Worm (Caenorhabditis elegans) whole organism, midembryonic: ENCODE measurements around the gene tag-290.

Source experiments
- T22C8.4 ChIP-seq: fragments of 200-800 bp; sonication (Bioruptor generic); IDR thresholded peaks from 2 replicates; pipeline ENCODE4 v1.3.6; 2022; ENCODE audit warnings: missing genetic modification characterization, missing compliant biosample characterization
- cog-1 ChIP-seq: sonication (generic microtip); optimal IDR thresholded peaks from 2 replicates; lab custom pipeline; 2016; ENCODE audit warnings: missing genetic modification characterization, missing compliant biosample characterization
- flt-1 ChIP-seq: fragments of 200-800 bp; sonication (Bioruptor generic); IDR thresholded peaks from 2 replicates; pipeline ENCODE4 v1.3.6; 2022; ENCODE audit warnings: missing genetic modification characterization, missing compliant biosample characterization
- klf-2 ChIP-seq: fragments of 200-800 bp; sonication (Bioruptor generic); conservative IDR thresholded peaks from 2 replicates; pipeline ENCODE4 v1.3.6; 2022; ENCODE audit warnings: missing genetic modification reagents, missing genetic modification characterization, missing compliant biosample characterization
- med-1 ChIP-seq: sonication (generic microtip); optimal IDR thresholded peaks from 2 replicates; lab custom pipeline; 2017; ENCODE audit warnings: missing genetic modification characterization, mild to moderate bottlenecking, missing compliant biosample characterization, antibody characterized with exemption, missing genetic modification reagents; ENCODE audit not compliant: insufficient read depth
- ref-1 ChIP-seq: fragments of 200-800 bp; sonication (Bioruptor generic); conservative IDR thresholded peaks from 2 replicates; pipeline ENCODE4 v1.3.6; 2022; ENCODE audit warnings: missing genetic modification reagents, missing genetic modification characterization, missing compliant biosample characterization
- tab-1 ChIP-seq: fragments of 200-800 bp; sonication (Bioruptor generic); IDR thresholded peaks from 2 replicates; pipeline ENCODE4 v1.3.6; 2022; ENCODE audit warnings: missing genetic modification characterization, missing compliant biosample characterization
- ztf-23 ChIP-seq: fragments of 200-800 bp; sonication (Bioruptor generic); IDR thresholded peaks from 2 replicates; pipeline ENCODE4 v1.3.6; 2022; ENCODE audit warnings: missing genetic modification reagents, missing genetic modification characterization, missing compliant biosample characterization
- ztf-29 ChIP-seq: fragments of 200-800 bp; sonication (Bioruptor generic); IDR thresholded peaks from 2 replicates; pipeline ENCODE4 v1.3.6; 2022; ENCODE audit warnings: missing genetic modification reagents, missing genetic modification characterization, missing compliant biosample characterization

tag-290 gene

DNA sequence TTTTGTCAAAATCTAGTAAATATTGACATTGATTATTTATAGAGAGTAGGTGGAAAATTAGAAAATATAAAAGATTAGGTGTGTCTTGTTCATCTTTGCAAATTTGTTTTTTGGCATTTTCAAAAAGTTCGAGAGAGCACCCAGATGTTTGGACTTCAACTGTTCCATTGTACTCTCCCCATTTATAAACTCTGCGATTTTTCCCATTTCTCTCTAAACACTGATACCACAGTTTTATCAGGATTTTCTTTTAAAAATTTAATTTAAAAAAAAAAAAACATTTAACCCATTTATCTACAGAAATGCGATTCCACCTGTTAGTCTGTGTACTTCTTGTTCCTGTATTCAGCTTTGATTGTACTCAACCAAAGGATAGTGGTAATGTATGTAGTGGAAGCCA lies at the start of gene tag-290:
TSS of gene tag-290 (plus strand) at position 301 of the 400 bp plus-strand sequence.
- TF ChIP-seq klf-2 (GFP tag; lab: Robert Waterston, UW) (no peak), ztf-23 (GFP tag; lab: Robert Waterston, UW) (no peak), med-1 (GFP tag; lab: Kevin White, UChicago) (no peak), flt-1 (GFP tag; lab: Robert Waterston, UW) (no peak)

DNA sequence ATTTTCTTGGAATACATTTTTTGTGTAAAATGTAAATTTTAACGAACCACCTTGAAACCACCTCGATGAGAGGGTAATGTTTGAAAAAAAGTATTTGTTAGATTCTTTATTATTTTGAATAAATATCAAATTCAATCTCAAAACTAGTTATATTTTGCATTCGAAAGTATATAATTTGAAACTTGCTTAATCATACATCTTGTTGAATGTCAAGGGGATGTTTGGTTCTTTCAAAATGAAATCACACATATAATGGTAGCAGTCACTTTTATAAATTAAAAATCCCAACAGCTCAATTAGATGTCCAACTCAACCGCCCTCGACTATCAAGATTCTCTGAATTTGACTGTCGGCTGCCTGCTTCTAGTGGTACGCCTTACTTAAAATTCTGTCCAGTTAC lies 48.5 kb upstream of the tag-290 start, which contains the start of gene srx-87:
TSS of gene srx-87 (plus strand) at position 301 of the 400 bp plus-strand sequence.
- TF ChIP-seq tab-1 (GFP tag; lab: Robert Waterston, UW) (no peak), ztf-23 (GFP tag; lab: Robert Waterston, UW) (no peak), klf-2 (GFP tag; lab: Robert Waterston, UW) (no peak), T22C8.4 (GFP tag; lab: Robert Waterston, UW) (no peak), flt-1 (GFP tag; lab: Robert Waterston, UW) (no peak), ref-1 (GFP tag; lab: Robert Waterston, UW) (no peak), cog-1 (no peak), ztf-29 (GFP tag; lab: Robert Waterston, UW) (no peak), med-1 (GFP tag; lab: Kevin White, UChicago) (no peak)

DNA sequence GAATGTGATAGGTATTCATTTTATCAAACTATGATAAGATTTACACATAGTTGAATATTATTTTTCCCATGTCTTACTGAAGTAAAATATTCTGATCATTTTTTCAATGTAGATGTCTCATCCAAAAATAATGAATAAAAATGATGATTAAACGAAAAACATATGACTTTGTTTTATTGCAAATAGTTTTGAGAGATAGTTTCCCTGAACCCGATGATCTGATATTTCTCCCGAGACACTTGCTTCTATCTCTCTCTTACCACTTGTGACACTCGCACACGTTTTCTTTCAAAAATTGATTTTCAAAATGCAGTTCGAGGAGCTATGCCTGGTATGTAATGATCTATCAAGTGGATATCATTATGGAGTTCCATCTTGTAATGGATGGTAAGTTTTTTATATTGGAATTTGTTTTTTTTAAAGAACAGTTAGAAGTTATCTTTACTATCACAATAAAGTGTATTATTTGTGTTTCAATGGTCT lies 42.9 kb upstream of the tag-290 start, which contains the start of the genes nhr-101 and pms-2:
TSS of gene nhr-101 (plus strand) at position 308 of the 483 bp plus-strand sequence.
TSS of gene pms-2 (minus strand) at position 433 of the 483 bp plus-strand sequence.
- TF ChIP-seq flt-1 (GFP tag; lab: Robert Waterston, UW) (no peak), T22C8.4 (GFP tag; lab: Robert Waterston, UW) (no peak), ztf-29 (GFP tag; lab: Robert Waterston, UW) (no peak), med-1 (GFP tag; lab: Kevin White, UChicago) (no peak), ref-1 (GFP tag; lab: Robert Waterston, UW) (no peak), ztf-23 (GFP tag; lab: Robert Waterston, UW) (no peak)

DNA sequence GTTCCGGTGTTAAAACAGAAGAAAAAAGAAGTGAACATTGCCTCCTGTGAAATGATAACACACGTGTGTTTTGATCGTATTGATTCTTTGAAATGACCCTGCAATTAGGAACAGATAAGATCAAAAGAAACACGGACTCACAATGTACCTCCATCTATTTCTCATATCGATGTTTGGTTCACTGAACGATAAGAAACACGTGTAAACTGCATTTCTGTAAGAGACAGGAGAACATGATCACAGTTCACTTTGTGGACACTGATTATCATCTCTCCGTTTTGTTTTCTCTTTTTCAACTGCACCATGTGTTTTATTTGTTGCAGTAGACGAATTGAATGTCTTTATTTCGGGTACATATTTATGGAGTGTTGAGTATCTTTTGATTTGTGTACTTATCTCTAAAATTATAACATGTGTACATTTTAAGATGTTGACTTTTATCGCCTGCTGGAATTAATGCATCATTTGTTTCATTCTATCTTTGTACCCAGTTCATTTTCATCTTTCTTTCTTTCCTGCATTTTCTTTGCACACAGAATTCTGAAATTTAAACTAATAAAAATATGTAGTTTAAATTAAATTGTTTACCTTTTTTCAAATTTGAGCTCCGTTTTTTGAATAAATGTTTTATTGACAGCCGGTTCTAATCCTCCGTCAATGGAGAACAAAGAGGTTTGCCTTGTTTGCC lies 40.2 kb upstream of the tag-290 start, which contains the start of the genes H12C20.7 and nhr-68:
TSS of gene H12C20.7 (minus strand) at position 188 of the 688 bp plus-strand sequence.
TSS of gene nhr-68 (plus strand) at position 638 of the 688 bp plus-strand sequence.
- TF ChIP-seq tab-1 (GFP tag; lab: Robert Waterston, UW), result no peak
- no peak for TF ChIP-seq flt-1 (GFP tag; lab: Robert Waterston, UW)
- no peak for TF ChIP-seq klf-2 (GFP tag; lab: Robert Waterston, UW)
- no peak for TF ChIP-seq ref-1 (GFP tag; lab: Robert Waterston, UW)
- no peak for TF ChIP-seq T22C8.4 (GFP tag; lab: Robert Waterston, UW)
- no peak for TF ChIP-seq med-1 (GFP tag; lab: Kevin White, UChicago)
- no peak for TF ChIP-seq ztf-23 (GFP tag; lab: Robert Waterston, UW)
- no peak for TF ChIP-seq ztf-29 (GFP tag; lab: Robert Waterston, UW)
- no peak for TF ChIP-seq cog-1

DNA sequence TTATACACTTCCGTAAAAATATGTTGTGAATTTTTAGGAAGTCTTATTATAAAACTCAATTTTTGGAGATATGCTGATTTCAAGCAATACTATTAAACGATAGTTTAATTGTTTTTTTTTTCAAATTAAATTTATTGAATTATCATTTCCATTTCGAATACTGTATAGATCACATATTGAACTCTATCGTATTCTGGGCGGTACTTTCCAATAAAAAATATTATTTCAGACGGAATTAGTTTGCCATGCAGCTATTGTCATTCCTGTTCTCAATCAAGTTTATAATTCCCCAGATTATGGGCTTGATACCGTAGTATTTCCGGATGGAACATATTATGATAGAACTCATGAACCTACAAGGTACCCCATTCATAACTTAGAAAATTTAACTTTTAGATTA lies 38.5 kb upstream of the tag-290 start:
- TF ChIP-seq cog-1 (no peak), T22C8.4 (GFP tag; lab: Robert Waterston, UW) (no peak), med-1 (GFP tag; lab: Kevin White, UChicago) (no peak), ztf-29 (GFP tag; lab: Robert Waterston, UW) (no peak), klf-2 (GFP tag; lab: Robert Waterston, UW) (no peak), ref-1 (GFP tag; lab: Robert Waterston, UW) (no peak), ztf-23 (GFP tag; lab: Robert Waterston, UW) (no peak), flt-1 (GFP tag; lab: Robert Waterston, UW) (no peak)

DNA sequence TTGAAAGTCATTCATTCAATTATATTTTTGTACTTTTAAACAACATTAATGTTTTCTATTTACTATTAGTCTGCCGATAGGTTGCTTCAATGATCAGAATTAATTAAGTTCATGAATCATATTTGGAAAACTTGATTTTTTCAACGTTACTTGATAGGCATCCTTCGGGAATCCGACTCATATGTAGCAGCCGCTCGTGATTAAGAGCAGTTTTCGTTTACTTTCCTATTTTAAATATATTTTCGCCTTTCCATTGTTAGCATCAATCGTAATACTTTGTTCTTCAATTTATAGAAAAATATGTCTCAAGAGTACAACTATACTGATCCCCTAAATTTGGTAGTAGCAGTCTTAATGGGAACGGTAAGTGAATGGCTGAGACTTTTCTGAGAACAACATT lies 32.3 kb upstream of the tag-290 start, which contains the start of gene srx-90:
TSS of gene srx-90 (plus strand) at position 301 of the 400 bp plus-strand sequence.
- TF ChIP-seq flt-1 (GFP tag; lab: Robert Waterston, UW) (no peak), klf-2 (GFP tag; lab: Robert Waterston, UW) (no peak), ztf-23 (GFP tag; lab: Robert Waterston, UW) (no peak), ztf-29 (GFP tag; lab: Robert Waterston, UW) (no peak), tab-1 (GFP tag; lab: Robert Waterston, UW) (no peak), T22C8.4 (GFP tag; lab: Robert Waterston, UW) (no peak), med-1 (GFP tag; lab: Kevin White, UChicago) (no peak), cog-1 (no peak), ref-1 (GFP tag; lab: Robert Waterston, UW) (no peak)

DNA sequence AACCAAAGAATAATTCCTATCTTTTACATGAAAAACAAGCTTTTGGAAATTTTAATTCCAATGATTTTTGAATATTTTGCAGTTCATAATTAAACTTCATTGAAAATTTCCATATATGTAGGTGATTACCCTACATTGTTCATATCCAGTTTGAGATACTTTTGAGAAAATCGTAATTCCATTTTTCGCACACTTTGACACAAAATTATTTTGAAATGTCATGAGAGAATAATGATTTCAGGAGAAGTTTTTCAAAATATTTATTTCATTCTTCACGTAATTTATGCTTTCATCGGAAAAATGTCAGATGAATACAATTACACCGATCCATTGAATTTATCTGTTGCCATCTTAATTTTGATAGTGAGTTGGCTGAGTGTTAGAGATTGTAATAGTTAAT lies 29.9 kb upstream of the tag-290 start, which contains the start of gene srx-88:
TSS of gene srx-88 (plus strand) at position 301 of the 400 bp plus-strand sequence.
- no peak for TF ChIP-seq ref-1 (GFP tag; lab: Robert Waterston, UW)
- TF ChIP-seq ztf-29 (GFP tag; lab: Robert Waterston, UW), result no peak
- no peak for TF ChIP-seq cog-1
- no peak for TF ChIP-seq T22C8.4 (GFP tag; lab: Robert Waterston, UW)
- TF ChIP-seq ztf-23 (GFP tag; lab: Robert Waterston, UW), result no peak
- no peak for TF ChIP-seq flt-1 (GFP tag; lab: Robert Waterston, UW)
- TF ChIP-seq tab-1 (GFP tag; lab: Robert Waterston, UW), result no peak
- TF ChIP-seq med-1 (GFP tag; lab: Kevin White, UChicago), result no peak
- TF ChIP-seq klf-2 (GFP tag; lab: Robert Waterston, UW), result no peak

DNA sequence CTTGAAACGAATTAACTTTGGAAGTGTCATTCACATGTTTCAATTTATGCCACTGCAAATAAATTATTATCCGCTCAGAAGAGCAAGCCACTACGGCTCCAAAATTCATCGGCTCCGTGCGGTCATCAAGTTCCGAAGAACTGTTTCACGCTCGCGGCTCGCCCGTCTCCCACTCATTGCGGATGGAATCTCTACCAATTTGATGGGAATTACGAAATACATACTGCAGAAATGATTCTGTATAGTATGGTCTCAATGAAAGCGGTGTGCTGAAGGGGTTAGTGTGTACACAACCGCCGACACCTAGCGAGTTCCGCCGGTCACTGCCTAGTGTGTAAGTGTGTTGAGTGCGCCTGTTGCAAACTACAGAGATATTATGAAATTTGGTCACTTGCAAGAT lies 28.0 kb upstream of the tag-290 start:
- TF ChIP-seq ref-1 (GFP tag; lab: Robert Waterston, UW), result no peak
- TF ChIP-seq tab-1 (GFP tag; lab: Robert Waterston, UW), result no peak
- TF ChIP-seq T22C8.4 (GFP tag; lab: Robert Waterston, UW), result no peak
- no peak for TF ChIP-seq cog-1
- TF ChIP-seq ztf-23 (GFP tag; lab: Robert Waterston, UW), result no peak

DNA sequence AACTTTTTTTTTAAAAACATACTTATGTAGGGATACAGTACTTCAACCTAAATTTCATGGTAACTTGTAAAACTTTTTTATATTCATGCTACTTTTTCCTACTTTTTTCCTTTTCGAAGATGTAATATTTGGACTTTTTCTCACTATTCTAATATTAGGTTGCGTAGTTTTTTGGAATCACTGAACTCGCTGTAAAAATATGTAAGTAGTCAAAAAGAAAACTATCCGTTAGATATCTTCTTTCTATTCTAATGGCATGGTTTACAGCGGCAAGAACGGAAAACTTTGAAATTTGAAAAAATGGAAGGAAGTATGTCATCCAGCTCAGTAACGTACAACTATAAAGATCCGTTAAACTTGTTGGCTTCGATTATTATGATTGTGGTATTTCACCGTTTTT lies 23.7 kb upstream of the tag-290 start, which contains the start of gene srx-82:
TSS of gene srx-82 (plus strand) at position 301 of the 400 bp plus-strand sequence.
- TF ChIP-seq cog-1 (no peak), tab-1 (GFP tag; lab: Robert Waterston, UW) (no peak), ztf-23 (GFP tag; lab: Robert Waterston, UW) (no peak), ref-1 (GFP tag; lab: Robert Waterston, UW) (no peak), T22C8.4 (GFP tag; lab: Robert Waterston, UW) (no peak), ztf-29 (GFP tag; lab: Robert Waterston, UW) (no peak), med-1 (GFP tag; lab: Kevin White, UChicago) (no peak), flt-1 (GFP tag; lab: Robert Waterston, UW) (no peak), klf-2 (GFP tag; lab: Robert Waterston, UW) (no peak)
